Worm (Caenorhabditis elegans): Measurements from ENCODE around the gene irld-12.
"Not testable (repeated sequence)": the region's sequence is repeated elsewhere in the genome, so short reads cannot be mapped to it uniquely, and the experiment has no call there.

Gene irld-12

DNA sequence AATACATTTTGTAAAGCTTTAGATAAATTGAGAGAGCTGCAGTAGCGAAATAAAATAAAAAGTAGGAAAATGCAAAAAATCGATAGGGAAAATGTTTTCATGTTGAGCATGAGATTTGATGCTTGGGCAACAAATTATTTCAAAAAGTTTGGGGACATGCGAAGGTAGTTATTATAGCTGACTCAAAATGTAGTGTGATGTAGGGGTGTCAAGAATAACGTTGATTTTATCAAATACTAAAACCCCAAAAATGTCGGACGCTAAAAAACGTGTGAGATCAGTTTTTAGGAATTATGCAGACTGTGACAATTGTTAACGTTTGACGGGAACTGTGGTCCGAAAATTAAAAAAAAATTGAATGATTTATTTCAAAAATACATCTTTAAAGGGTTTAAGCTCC, at the start of gene irld-12:
TSS of gene irld-12 (minus strand) at position 101 of the 400 bp plus-strand sequence.
- TF ChIP-seq lin-38 (GFP tag; IDR thresholded peaks at IDR 0.05) (no peak), ceh-32 (tag; optimal IDR thresholded peaks at IDR 0.05; ENCODE audit: poor library complexity) (no peak), mep-1 (tag; optimal IDR thresholded peaks at IDR 0.05) (no peak), F26F4.8 (GFP tag; conservative IDR thresholded peaks at IDR 0.05) (no peak), lsy-2 (tag; optimal IDR thresholded peaks at IDR 0.05) (no peak), mxl-2 (GFP tag; conservative IDR thresholded peaks at IDR 0.05) (no peak), saeg-2 (GFP tag; IDR thresholded peaks at IDR 0.05) (no peak), zfp-3 (GFP tag; conservative IDR thresholded peaks at IDR 0.05) (no peak), duxl-1 (tag; optimal IDR thresholded peaks at IDR 0.05; ENCODE audit: poor library complexity) (no peak), lin-1 (GFP tag; IDR thresholded peaks at IDR 0.05) (no peak)

DNA sequence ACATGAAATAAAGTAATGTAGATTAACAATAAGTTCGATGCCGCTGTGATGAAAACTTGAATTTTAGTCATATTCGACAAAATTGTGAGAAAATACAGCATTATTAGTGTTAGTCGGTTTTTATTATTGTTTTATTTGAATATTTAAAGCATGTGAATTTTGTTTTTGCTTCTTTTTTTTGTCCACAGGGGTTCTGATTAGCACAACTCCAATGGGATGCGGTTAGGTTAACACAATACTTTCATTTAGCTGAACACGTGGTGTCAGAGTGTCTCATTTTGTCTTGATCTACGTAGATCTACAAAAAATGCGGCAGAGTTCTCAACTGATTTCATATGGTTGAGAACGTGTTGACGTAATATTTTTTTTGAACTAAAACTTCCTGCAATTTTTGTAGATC, 47.9 kb upstream of the irld-12 start, which contains the start of gene str-40:
TSS of gene str-40 (minus strand) at position 101 of the 400 bp plus-strand sequence.
- TF ChIP-seq spr-1 (tag; optimal IDR thresholded peaks at IDR 0.05) (no peak), daf-8 (GFP tag; IDR thresholded peaks at IDR 0.05) (no peak), dve-1 (tag; optimal IDR thresholded peaks at IDR 0.05; ENCODE audit: insufficient read depth) (no peak), lin-1 (GFP tag; IDR thresholded peaks at IDR 0.05) (no peak)

DNA sequence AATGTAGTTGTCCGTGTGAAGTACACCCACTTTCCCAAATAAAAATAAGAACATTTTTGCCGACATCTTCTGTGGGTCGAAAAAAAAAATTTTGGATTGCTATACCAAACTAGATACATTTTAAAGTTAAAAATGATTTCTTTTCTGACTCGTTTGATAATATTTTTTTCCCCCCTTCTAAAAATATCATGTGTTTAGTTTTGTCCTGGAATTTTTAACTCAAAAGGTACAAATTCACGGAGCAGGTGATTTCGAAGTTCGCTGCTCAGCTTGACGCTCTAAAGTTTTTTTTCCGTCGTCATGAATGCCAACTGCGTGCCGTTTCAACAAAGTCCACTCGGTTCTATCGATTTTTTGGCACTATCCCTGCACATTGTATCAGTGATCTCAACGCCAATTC, 44.7 kb upstream of the irld-12 start, which contains the start of gene srh-185:
TSS of gene srh-185 (plus strand) at position 301 of the 400 bp plus-strand sequence.
- no peak for TF ChIP-seq dmd-9 (GFP tag; IDR thresholded peaks at IDR 0.05)
- peak in 1 of 2 experiments; percentile 11 for TF ChIP-seq unc-62 (GFP tag; optimal IDR thresholded peaks at IDR 0.05 in 1 of 2)
- TF ChIP-seq unc-62 (tag; optimal IDR thresholded peaks at IDR 0.05), result no peak

DNA sequence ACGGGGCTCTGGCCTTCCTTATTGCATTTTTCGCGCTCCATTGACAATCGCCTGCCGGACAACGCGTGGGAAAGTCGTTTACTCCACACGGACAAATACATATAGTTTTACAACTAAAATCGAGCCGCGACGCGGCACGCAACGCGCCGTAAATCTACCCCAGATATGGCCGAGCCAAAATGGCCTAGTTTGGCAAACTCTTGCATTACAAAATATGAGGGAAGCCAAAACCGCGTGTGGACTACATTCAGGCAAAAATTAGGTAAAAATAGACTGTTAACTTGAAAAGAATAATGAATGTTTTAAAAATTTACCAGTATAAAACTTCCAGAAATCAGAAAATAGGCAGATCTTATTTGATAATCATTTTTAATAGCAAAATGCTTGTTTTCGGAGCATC, 43.2 kb upstream of the irld-12 start, which contains the start of gene srt-16:
TSS of gene srt-16 (minus strand) at position 101 of the 400 bp plus-strand sequence.
- TF ChIP-seq Y5F2A.4 (GFP tag; optimal IDR thresholded peaks at IDR 0.05); nhr-41 (GFP tag; IDR thresholded peaks at IDR 0.05); pha-4 (GFP tag; IDR thresholded peaks at IDR 0.05); pha-4 (tag; optimal IDR thresholded peaks at IDR 0.05): not testable (repeated sequence)

DNA sequence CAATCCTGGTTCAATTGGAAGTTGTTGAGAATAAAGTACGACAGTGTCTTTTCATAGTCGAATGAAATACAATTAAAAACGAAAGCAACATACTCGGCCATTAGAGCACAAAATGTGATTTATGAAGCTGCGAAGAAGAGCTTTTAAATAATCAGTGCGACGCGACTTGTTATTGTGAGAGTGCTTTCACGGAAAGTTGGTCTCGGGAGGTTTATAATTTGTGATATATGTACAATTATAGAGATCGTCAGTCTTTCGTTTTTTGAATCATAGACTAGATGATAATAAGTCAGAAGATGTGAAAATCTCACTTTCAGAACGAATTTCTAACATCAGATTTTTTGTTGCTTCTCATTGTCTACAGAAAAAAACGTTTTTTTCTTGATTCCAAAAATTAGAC, 40.9 kb upstream of the irld-12 start, which contains the start of gene srt-15:
TSS of gene srt-15 (minus strand) at position 101 of the 400 bp plus-strand sequence.
- TF ChIP-seq ztf-11 (tag; optimal IDR thresholded peaks at IDR 0.05), result no peak
- no peak for TF ChIP-seq F10B5.3 (tag; optimal IDR thresholded peaks at IDR 0.05)
- TF ChIP-seq F49E8.2 (tag; optimal IDR thresholded peaks at IDR 0.05; ENCODE audit: borderline replicate concordance), result no peak
- no peak for TF ChIP-seq nhr-48 (tag; optimal IDR thresholded peaks at IDR 0.05)
- TF ChIP-seq T20F7.1 (GFP tag; optimal IDR thresholded peaks at IDR 0.05), result no peak
- TF ChIP-seq ces-1 (GFP tag; optimal IDR thresholded peaks at IDR 0.05), result no peak
- no peak for TF ChIP-seq F44E2.7 (GFP tag; IDR thresholded peaks at IDR 0.05)
- no peak for TF ChIP-seq lir-3 (tag; optimal IDR thresholded peaks at IDR 0.05)
- TF ChIP-seq dpl-1 (GFP tag; optimal IDR thresholded peaks at IDR 0.05), result no peak
- no peak for TF ChIP-seq hmg-1.1 (GFP tag; IDR thresholded peaks at IDR 0.05)

DNA sequence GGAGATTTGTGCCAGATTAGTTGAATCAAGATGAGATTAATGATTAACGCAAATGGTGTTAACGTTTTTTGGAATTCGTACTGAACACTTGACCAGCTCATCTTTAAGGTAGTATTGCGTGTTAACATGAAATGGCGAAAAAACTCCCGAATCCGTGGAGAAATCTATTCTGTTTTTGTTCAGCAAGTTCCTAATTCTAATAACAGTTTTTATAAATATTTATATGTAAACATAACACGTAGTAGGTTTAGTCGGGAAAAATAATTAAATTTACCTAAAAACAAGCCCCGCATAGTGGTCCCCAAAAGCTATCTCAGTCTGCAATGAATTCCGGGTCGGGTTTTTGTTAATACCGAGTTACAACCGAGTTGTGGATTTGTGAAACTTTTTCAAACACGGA, 37.8 kb upstream of the irld-12 start, which contains the start of gene str-244:
TSS of gene str-244 (minus strand) at position 101 of the 400 bp plus-strand sequence.
- TF ChIP-seq nhr-237 (tag; optimal IDR thresholded peaks at IDR 0.05) (no peak), lir-3 (tag; optimal IDR thresholded peaks at IDR 0.05) (no peak), aha-1 (tag) (peak; percentile 24), dmd-8 (GFP tag; IDR thresholded peaks at IDR 0.05) (no peak)
